Fruit fly (Drosophila melanogaster) whole organism, adult: ENCODE measurements around the gene mAChR-C.

Experiments
- CG11617 ChIP-seq: fragments of 200-800 bp; sonication (Bioruptor generic); optimal IDR thresholded peaks from 2 replicates; lab custom pipeline; 2017; ENCODE audit warnings: mild to moderate bottlenecking, missing biosample characterization, missing genetic modification reagents, missing genetic modification characterization
- CG12768 ChIP-seq: fragments of 200-800 bp; sonication (Bioruptor generic); optimal IDR thresholded peaks from 2 replicates; lab custom pipeline; 2017; ENCODE audit warnings: missing biosample characterization, missing genetic modification characterization, mild to moderate bottlenecking, moderate library complexity, missing genetic modification reagents
- CG14711 ChIP-seq: fragments of 200-800 bp; sonication (Bioruptor generic); optimal IDR thresholded peaks from 2 replicates; lab custom pipeline; 2018; ENCODE audit warnings: missing biosample characterization, mild to moderate bottlenecking, missing genetic modification characterization, moderate library complexity
- CG33017 ChIP-seq: fragments of 200-800 bp; sonication (Bioruptor generic); optimal IDR thresholded peaks from 2 replicates; lab custom pipeline; 2018; ENCODE audit warnings: missing biosample characterization, mild to moderate bottlenecking, missing genetic modification characterization, moderate library complexity
- CG5204 ChIP-seq: fragments of 200-800 bp; sonication (Bioruptor generic); optimal IDR thresholded peaks from 2 replicates; lab custom pipeline; 2016; ENCODE audit warnings: missing biosample characterization, missing genetic modification characterization
- CG7101 ChIP-seq: fragments of 200-800 bp; sonication (Bioruptor generic); optimal IDR thresholded peaks from 2 replicates; lab custom pipeline; 2018; ENCODE audit warnings: missing biosample characterization, mild to moderate bottlenecking, missing genetic modification characterization, moderate library complexity
- Clk ChIP-seq: fragments of 200-800 bp; sonication (Bioruptor generic); optimal IDR thresholded peaks from 2 replicates; lab custom pipeline; 2017; ENCODE audit warnings: missing biosample characterization, missing genetic modification characterization
- Hr96 ChIP-seq: fragments of 200-800 bp; sonication (Bioruptor generic); optimal IDR thresholded peaks from 2 replicates; lab custom pipeline; 2016; ENCODE audit warnings: missing biosample characterization, missing genetic modification characterization
- Mnt ChIP-seq: fragments of 200-800 bp; sonication (Bioruptor generic); optimal IDR thresholded peaks from 2 replicates; lab custom pipeline; 2016; ENCODE audit warnings: missing biosample characterization, mild to moderate bottlenecking, missing genetic modification characterization
- bab1 ChIP-seq: fragments of 200-800 bp; sonication (Bioruptor generic); optimal IDR thresholded peaks from 3 replicates; lab custom pipeline; 2019; ENCODE audit warnings: missing biosample characterization, mild to moderate bottlenecking, missing genetic modification characterization, moderate library complexity
- cnc ChIP-seq, 2 experiments: fragments of >200 bp; optimal IDR thresholded peaks; 2 replicates each; lab custom pipeline; 2017
- kay ChIP-seq: fragments of 200-800 bp; sonication (Bioruptor generic); peaks from one replicate; lab custom pipeline; 2016; ENCODE audit warnings: missing biosample characterization, missing genetic modification characterization, borderline replicate concordance
- ovo ChIP-seq: fragments of 200-800 bp; sonication (Bioruptor generic); optimal IDR thresholded peaks from 2 replicates; lab custom pipeline; 2016; ENCODE audit warnings: missing biosample characterization, missing genetic modification characterization

DNA sequence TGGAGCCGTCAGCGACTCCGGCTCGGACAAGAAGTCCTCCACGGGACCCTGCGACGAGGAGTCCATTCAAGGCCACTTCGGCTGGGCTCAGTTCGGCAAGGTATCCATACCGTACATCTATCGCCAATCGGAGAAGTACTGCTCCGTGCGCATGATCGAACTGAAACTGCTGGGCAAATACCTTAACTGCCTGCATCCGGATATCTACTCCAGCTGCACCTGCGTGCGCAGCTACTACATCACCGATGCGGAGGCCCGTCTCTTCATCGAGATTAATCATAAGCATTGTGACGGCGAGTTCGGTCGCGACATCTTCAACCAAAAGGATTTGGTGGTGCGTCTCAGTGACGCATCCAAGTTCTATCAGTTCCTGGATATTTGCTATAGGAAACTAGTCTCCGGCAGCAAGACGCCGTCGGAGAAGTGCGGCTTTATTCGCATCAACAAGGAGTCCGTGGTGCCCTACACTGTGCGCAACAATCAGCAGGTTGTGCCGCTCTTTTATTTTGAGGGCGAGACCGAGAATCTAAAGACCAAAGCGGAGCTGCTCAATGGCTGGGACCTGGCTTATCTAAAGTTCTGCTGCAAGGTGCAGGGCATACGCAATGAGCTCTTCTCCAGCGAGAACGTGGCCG lies 37.4 kb upstream of the mAChR-C start:
- no peak for TF ChIP-seq ovo (GFP tag; lab: Kevin White, UChicago)
- TF ChIP-seq Clk (GFP tag; lab: Kevin White, UChicago) = no peak
- TF ChIP-seq bab1 (GFP tag; lab: Kevin White, UChicago) = no peak
- no peak for TF ChIP-seq CG5204 (GFP tag; lab: Kevin White, UChicago)
- TF ChIP-seq CG7101 (tag; lab: Kevin White, UChicago) = no peak
- no peak for TF ChIP-seq kay (GFP tag; lab: Kevin White, UChicago)
- TF ChIP-seq CG12768 = no peak
- no peak for TF ChIP-seq CG11617 (GFP tag; lab: Kevin White, UChicago)
- TF ChIP-seq cnc (optimal IDR thresholded peaks at IDR 0.05; lab: Kevin White, UChicago) = no peak
- TF ChIP-seq CG33017 (tag; lab: Kevin White, UChicago) = no peak
- no peak for TF ChIP-seq Hr96
- TF ChIP-seq Mnt (GFP tag; lab: Kevin White, UChicago) = no peak
- no peak for TF ChIP-seq CG14711 (tag; lab: Kevin White, UChicago)
